Fruit fly (Drosophila melanogaster) whole organism, embryonic: ENCODE measurements around the gene mts.

Experiments
- CG3407 ChIP-seq: fragments of 200-800 bp; sonication (Bioruptor generic); optimal IDR thresholded peaks from 2 replicates; lab custom pipeline; 2018; ENCODE audit warnings: missing biosample characterization, mild to moderate bottlenecking, missing genetic modification characterization
- grn ChIP-seq: fragments of 200-800 bp; sonication (Bioruptor generic); optimal IDR thresholded peaks from 3 replicates; lab custom pipeline; 2017; ENCODE audit warnings: missing biosample characterization, missing genetic modification characterization

dm6 chr2L:7850406-7850805, 23.0 kb downstream of the mts start:
- TF ChIP-seq CG3407 (no peak), grn (GFP tag; lab: Kevin White, UChicago) (no peak)
